Worm (Caenorhabditis elegans) whole organism, L3 larva: ENCODE results near the gene srz-20.

Experiments
- R02D3.7 ChIP-seq: fragments of 150-350 bp; optimal IDR thresholded peaks from 2 replicates; lab custom pipeline; 2014; ENCODE audit warnings: missing biosample characterization, missing genetic modification characterization
- aly-2 ChIP-seq: fragments of 150-350 bp; optimal IDR thresholded peaks from 2 replicates; lab custom pipeline; 2014; ENCODE audit warnings: missing biosample characterization, missing genetic modification characterization
- ama-1 ChIP-seq: fragments of 150-350 bp; optimal IDR thresholded peaks from 2 replicates; lab custom pipeline; 2018
- fkh-10 ChIP-seq: sonication (generic microtip); optimal IDR thresholded peaks from 2 replicates; lab custom pipeline; 2017; ENCODE audit warnings: missing biosample characterization, missing genetic modification reagents, missing genetic modification characterization
- lin-15B ChIP-seq: fragments of 150-350 bp; optimal IDR thresholded peaks from 2 replicates; lab custom pipeline; 2014; ENCODE audit warnings: missing biosample characterization, missing genetic modification characterization
- nhr-25 ChIP-seq: sonication (generic microtip); optimal IDR thresholded peaks from 2 replicates; lab custom pipeline; 2017; ENCODE audit warnings: missing biosample characterization, missing genetic modification characterization
- nhr-43 ChIP-seq: sonication (generic microtip); optimal IDR thresholded peaks from 2 replicates; lab custom pipeline; 2016; ENCODE audit warnings: mild to moderate bottlenecking, missing genetic modification characterization, missing compliant biosample characterization; ENCODE audit not compliant: poor library complexity, severe bottlenecking
- pha-4 ChIP-seq: fragments of 150-350 bp; optimal IDR thresholded peaks from 2 replicates; lab custom pipeline; 2014; ENCODE audit warnings: missing biosample characterization, missing genetic modification reagents, missing genetic modification characterization
- unc-39 ChIP-seq: sonication (generic microtip); optimal IDR thresholded peaks from 4 replicates; lab custom pipeline; 2017; ENCODE audit warnings: missing biosample characterization, missing genetic modification characterization
- ztf-4 ChIP-seq: fragments of 150-350 bp; optimal IDR thresholded peaks from 2 replicates; lab custom pipeline; 2014; ENCODE audit warnings: missing biosample characterization, missing genetic modification characterization

DNA sequence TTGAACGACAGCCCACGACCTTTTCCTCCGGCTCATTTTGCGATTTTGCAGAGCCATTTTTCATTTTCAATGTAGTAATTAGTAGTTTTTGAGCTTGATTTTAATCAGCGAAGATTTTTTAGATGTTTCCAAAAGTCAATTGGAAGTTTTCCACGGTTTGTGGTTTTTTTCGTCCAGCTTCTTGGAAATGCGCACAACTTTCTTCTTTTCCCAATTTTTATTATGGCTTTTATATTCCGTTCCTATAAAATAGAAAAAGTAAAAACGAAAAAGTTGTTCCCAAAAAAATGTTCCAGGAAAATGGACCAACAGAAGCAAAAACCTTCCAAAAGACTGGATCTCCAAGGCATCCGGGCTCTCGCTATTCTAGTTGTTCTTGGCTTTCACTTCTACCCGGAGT lies 30.0 kb upstream of the srz-20 start, which contains the start of gene oac-22:
- TF ChIP-seq lin-15B (tag; lab: Kevin White, UChicago), result no peak
- TF ChIP-seq R02D3.7 (tag; lab: Kevin White, UChicago), result no peak
- TF ChIP-seq pha-4 (tag; lab: Kevin White, UChicago), result no peak
- no peak for TF ChIP-seq aly-2
- TF ChIP-seq nhr-43 (tag; lab: Kevin White, UChicago), result no peak
- no peak for TF ChIP-seq ama-1
- TF ChIP-seq fkh-10 (GFP tag; lab: Kevin White, UChicago), result no peak
- no peak for TF ChIP-seq unc-39 (tag; lab: Kevin White, UChicago)
- TF ChIP-seq nhr-25 (tag; lab: Kevin White, UChicago), result no peak
- TF ChIP-seq ztf-4 (tag; lab: Kevin White, UChicago), result no peak
